Worm (Caenorhabditis elegans) whole organism, L4 larva: ENCODE results near the gene hsp-1.
"Not testable (repeated sequence)": the region's sequence is repeated elsewhere in the genome, so short reads cannot be mapped to it uniquely, and the experiment has no call there.

ENCODE experiments used
- F44E2.7 ChIP-seq: fragments of 200-800 bp; sonication (Bioruptor generic); IDR thresholded peaks from 2 replicates; pipeline ENCODE4 v2.1.2; 2022; ENCODE audit warnings: missing genetic modification characterization, missing compliant biosample characterization
- Y105C5A.15 ChIP-seq: fragments of 200-800 bp; sonication (Bioruptor generic); IDR thresholded peaks from 2 replicates; pipeline ENCODE4 v1.3.6; 2022; ENCODE audit warnings: missing genetic modification characterization, missing compliant biosample characterization
- Y48G9A.11 ChIP-seq: fragments of 200-800 bp; sonication (Bioruptor generic); IDR thresholded peaks from 2 replicates; pipeline ENCODE4 v1.3.6; 2022; ENCODE audit warnings: missing genetic modification reagents, missing genetic modification characterization, missing compliant biosample characterization
- ZK546.5 ChIP-seq, 2 experiments: sonication (generic microtip); optimal IDR thresholded peaks; 2 replicates each; lab custom pipeline; 2017; ENCODE audit warnings: missing biosample characterization in 2 of 2, missing genetic modification characterization in 2 of 2
- aha-1 ChIP-seq: fragments of 150-350 bp; peaks from one replicate; lab custom pipeline; 2014; ENCODE audit warnings: missing biosample characterization, missing genetic modification characterization
- ceh-28 ChIP-seq: fragments of 150-350 bp; optimal IDR thresholded peaks from 2 replicates; lab custom pipeline; 2014; ENCODE audit warnings: missing biosample characterization, missing genetic modification reagents, missing genetic modification characterization
- lim-7 ChIP-seq: fragments of 200-800 bp; sonication (Bioruptor generic); IDR thresholded peaks from 2 replicates; pipeline ENCODE4 v1.3.6; 2022; ENCODE audit warnings: missing genetic modification characterization, missing compliant biosample characterization
- lin-13 ChIP-seq: fragments of 150-350 bp; optimal IDR thresholded peaks from 2 replicates; lab custom pipeline; 2014; ENCODE audit warnings: missing biosample characterization, missing genetic modification reagents, missing genetic modification characterization
- lsy-2 ChIP-seq, 2 experiments: fragments of 150-350 bp in 1 of 2; sonication (generic microtip) in 1 of 2; optimal IDR thresholded peaks; 2 replicates each; lab custom pipeline; 2014 to 2017; ENCODE audit warnings: missing biosample characterization in 2 of 2, missing genetic modification characterization in 2 of 2
- mdl-1 ChIP-seq, 2 experiments: fragments of 150-350 bp in 1 of 2; sonication (generic microtip) in 1 of 2; optimal IDR thresholded peaks; 2 replicates each; lab custom pipeline; 2014 to 2017; ENCODE audit warnings: missing biosample characterization in 2 of 2, missing genetic modification characterization in 2 of 2
- mdt-29 ChIP-seq: fragments of 200-800 bp; sonication (Bioruptor generic); IDR thresholded peaks from 2 replicates; pipeline ENCODE4 v1.3.6; 2022; ENCODE audit warnings: missing genetic modification reagents, missing genetic modification characterization, missing compliant biosample characterization
- mxl-3 ChIP-seq: fragments of 200-800 bp; sonication (Bioruptor generic); optimal IDR thresholded peaks from 2 replicates; lab custom pipeline; 2018; ENCODE audit warnings: mild to moderate bottlenecking, missing genetic modification characterization, missing compliant biosample characterization
- pqm-1 ChIP-seq: sonication (generic microtip); optimal IDR thresholded peaks from 2 replicates; lab custom pipeline; 2017; ENCODE audit warnings: missing biosample characterization, missing genetic modification characterization
- snpc-4 ChIP-seq: fragments of 150-350 bp; optimal IDR thresholded peaks from 2 replicates; lab custom pipeline; 2014; ENCODE audit warnings: missing biosample characterization, missing genetic modification characterization

ce11 chrIV:17307223-17307622 lies 28.5 kb downstream of the hsp-1 start, which contains the start of gene T28F3.8:
- not testable (repeated sequence) for TF ChIP-seq F44E2.7 (GFP tag; lab: Robert Waterston, UW); mdt-29 (GFP tag; lab: Robert Waterston, UW); lin-13 (GFP tag; lab: Kevin White, UChicago); aha-1; ZK546.5 (tag; optimal IDR thresholded peaks at IDR 0.05; lab: Kevin White, UChicago); snpc-4; lim-7 (GFP tag; lab: Robert Waterston, UW); Y48G9A.11; Y105C5A.15 (GFP tag; lab: Robert Waterston, UW); mdl-1 (tag; optimal IDR thresholded peaks at IDR 0.05; lab: Kevin White, UChicago); mxl-3 (GFP tag; lab: Kevin White, UChicago); lsy-2 (tag; optimal IDR thresholded peaks at IDR 0.05; lab: Kevin White, UChicago); pqm-1; ceh-28
